Fruit fly (Drosophila melanogaster): ENCODE results near the gene Sol1.

DNA sequence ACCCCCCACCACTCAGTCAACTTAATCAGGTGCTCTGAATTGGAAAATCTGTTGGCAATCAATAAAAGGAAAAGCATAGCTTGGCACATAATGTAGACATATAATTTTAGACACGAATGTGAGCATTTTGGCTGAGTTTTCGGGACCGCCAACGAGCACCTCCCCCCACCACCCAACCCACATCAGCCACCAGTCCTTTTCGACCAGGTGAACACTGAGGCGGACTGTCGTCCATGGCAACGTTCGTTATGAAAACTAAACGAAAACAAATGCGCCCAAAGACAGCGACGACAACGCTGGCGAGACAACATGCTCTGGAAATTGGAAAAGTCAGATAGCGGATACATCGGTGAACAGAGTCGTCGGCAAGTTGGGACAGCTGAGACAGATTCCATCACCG lies 3.0 kb upstream of the Sol1 start, which contains the start of gene GstD11:
- TF ChIP-seq CG8359 (GFP tag; optimal IDR thresholded peaks at IDR 0.05; ENCODE audit: borderline replicate concordance) (no peak), crol (GFP tag; IDR thresholded peaks at IDR 0.05) (no peak), Hey (tag; optimal IDR thresholded peaks at IDR 0.05) (no peak), CG5953 (GFP tag; IDR thresholded peaks at IDR 0.05) (no peak), lmd (GFP tag; IDR thresholded peaks at IDR 0.05) (no peak)

All from whole organism, embryonic.